Worm (Caenorhabditis elegans) whole organism, L2 larva: Measurements from ENCODE around the gene sma-6.

Experiments used
- C34F6.9 ChIP-seq: fragments of 150-350 bp; optimal IDR thresholded peaks from 2 replicates; lab custom pipeline; 2014; ENCODE audit warnings: missing biosample characterization, missing genetic modification characterization
- R02D3.7 ChIP-seq: fragments of 150-350 bp; optimal IDR thresholded peaks from 2 replicates; lab custom pipeline; 2014; ENCODE audit warnings: missing biosample characterization, missing genetic modification characterization
- ZK546.5 ChIP-seq: sonication (generic microtip); optimal IDR thresholded peaks from 2 replicates; lab custom pipeline; 2017; ENCODE audit warnings: missing biosample characterization, missing genetic modification characterization
- alr-1 ChIP-seq: fragments of 150-350 bp; optimal IDR thresholded peaks from 2 replicates; lab custom pipeline; 2014; ENCODE audit warnings: missing biosample characterization, missing genetic modification characterization
- aly-2 ChIP-seq: fragments of 150-350 bp; optimal IDR thresholded peaks from 2 replicates; lab custom pipeline; 2014; ENCODE audit warnings: missing biosample characterization, missing genetic modification characterization
- ama-1 ChIP-seq: fragments of 150-350 bp; optimal IDR thresholded peaks from 2 replicates; lab custom pipeline; 2018; ENCODE audit warnings: inconsistent platforms
- blmp-1 ChIP-seq: sonication (generic microtip); optimal IDR thresholded peaks from 2 replicates; lab custom pipeline; 2017; ENCODE audit warnings: missing genetic modification characterization, mild to moderate bottlenecking, missing compliant biosample characterization, antibody characterized with exemption, moderate library complexity; ENCODE audit not compliant: insufficient read depth
- ceh-16 ChIP-seq: fragments of 150-350 bp; optimal IDR thresholded peaks from 2 replicates; lab custom pipeline; 2014; ENCODE audit warnings: missing biosample characterization, missing genetic modification characterization
- crh-2 ChIP-seq: sonication (generic microtip); optimal IDR thresholded peaks from 2 replicates; lab custom pipeline; 2017; ENCODE audit warnings: missing biosample characterization, missing genetic modification characterization
- egl-27 ChIP-seq: sonication (generic microtip); optimal IDR thresholded peaks from 3 replicates; lab custom pipeline; 2017; ENCODE audit warnings: missing biosample characterization, missing genetic modification reagents, missing genetic modification characterization
- elt-3 ChIP-seq: sonication (generic microtip); optimal IDR thresholded peaks from 2 replicates; lab custom pipeline; 2017; ENCODE audit warnings: missing biosample characterization, missing genetic modification characterization
- fos-1 ChIP-seq: fragments of 150-350 bp; optimal IDR thresholded peaks from 2 replicates; lab custom pipeline; 2014; ENCODE audit warnings: missing biosample characterization, missing genetic modification characterization
- gmeb-1 ChIP-seq: fragments of 150-350 bp; optimal IDR thresholded peaks from 2 replicates; lab custom pipeline; 2014; ENCODE audit warnings: missing biosample characterization, missing genetic modification characterization
- lin-11 ChIP-seq: fragments of 150-350 bp; sonication (generic microtip); optimal IDR thresholded peaks from 2 replicates; lab custom pipeline; 2014; ENCODE audit warnings: missing biosample characterization, missing genetic modification characterization, inconsistent platforms, mixed read lengths
- lin-39 ChIP-seq: fragments of 150-350 bp; optimal IDR thresholded peaks from 2 replicates; lab custom pipeline; 2014; ENCODE audit warnings: missing biosample characterization, missing genetic modification reagents, missing genetic modification characterization
- lsy-2 ChIP-seq, 2 experiments: fragments of 150-350 bp in 1 of 2; sonication (generic microtip) in 1 of 2; optimal IDR thresholded peaks; 2 replicates each; lab custom pipeline; 2014 to 2017; ENCODE audit warnings: missing biosample characterization in 2 of 2, missing genetic modification characterization in 2 of 2
- mab-5 ChIP-seq: fragments of 150-350 bp; optimal IDR thresholded peaks from 2 replicates; lab custom pipeline; 2014; ENCODE audit warnings: missing biosample characterization, missing genetic modification characterization
- mbf-1 ChIP-seq: sonication (generic microtip); optimal IDR thresholded peaks from 2 replicates; lab custom pipeline; 2017; ENCODE audit warnings: missing biosample characterization, missing genetic modification characterization
- mdl-1 ChIP-seq, 2 experiments: fragments of 150-350 bp in 1 of 2; sonication (generic microtip) in 1 of 2; optimal IDR thresholded peaks; 2 replicates each; lab custom pipeline; 2017; ENCODE audit warnings: missing biosample characterization in 2 of 2, missing genetic modification characterization in 2 of 2
- nhr-10 ChIP-seq: sonication (generic microtip); optimal IDR thresholded peaks from 2 replicates; lab custom pipeline; 2017; ENCODE audit warnings: missing biosample characterization, missing genetic modification characterization
- nhr-11 ChIP-seq: fragments of 150-350 bp; optimal IDR thresholded peaks from 2 replicates; lab custom pipeline; 2014; ENCODE audit warnings: missing biosample characterization, missing genetic modification characterization
- nhr-12 ChIP-seq: fragments of 150-350 bp; optimal IDR thresholded peaks from 2 replicates; lab custom pipeline; 2014; ENCODE audit warnings: missing biosample characterization, missing genetic modification characterization
- nhr-129 ChIP-seq: fragments of 150-350 bp; optimal IDR thresholded peaks from 2 replicates; lab custom pipeline; 2014; ENCODE audit warnings: missing biosample characterization, missing genetic modification characterization
- nhr-21 ChIP-seq: fragments of 150-350 bp; optimal IDR thresholded peaks from 2 replicates; lab custom pipeline; 2014; ENCODE audit warnings: missing biosample characterization, missing genetic modification characterization
- nhr-23 ChIP-seq: fragments of 150-350 bp; optimal IDR thresholded peaks from 2 replicates; lab custom pipeline; 2014; ENCODE audit warnings: missing biosample characterization, missing genetic modification reagents, missing genetic modification characterization
- nhr-237 ChIP-seq: fragments of 150-350 bp; optimal IDR thresholded peaks from 2 replicates; lab custom pipeline; 2014; ENCODE audit warnings: missing biosample characterization, missing genetic modification characterization
- nhr-6 ChIP-seq: fragments of 150-350 bp; optimal IDR thresholded peaks from 2 replicates; lab custom pipeline; 2014; ENCODE audit warnings: missing biosample characterization, missing genetic modification characterization
- nhr-77 ChIP-seq: fragments of 150-350 bp; optimal IDR thresholded peaks from 2 replicates; lab custom pipeline; 2014; ENCODE audit warnings: missing biosample characterization, missing genetic modification characterization
- peb-1 ChIP-seq: fragments of 150-350 bp; optimal IDR thresholded peaks from 2 replicates; lab custom pipeline; 2014; ENCODE audit warnings: missing biosample characterization, missing genetic modification characterization
- sem-4 ChIP-seq: fragments of 150-350 bp; optimal IDR thresholded peaks from 2 replicates; lab custom pipeline; 2014; ENCODE audit warnings: missing biosample characterization, missing genetic modification reagents, missing genetic modification characterization
- skn-1 ChIP-seq: sonication (generic microtip); optimal IDR thresholded peaks from 2 replicates; lab custom pipeline; 2017; ENCODE audit warnings: missing biosample characterization, missing genetic modification characterization
- sma-3 ChIP-seq: sonication (generic microtip); optimal IDR thresholded peaks from 2 replicates; lab custom pipeline; 2016; ENCODE audit warnings: missing genetic modification reagents, missing genetic modification characterization, missing compliant biosample characterization
- sma-9 ChIP-seq, 2 experiments: fragments of 150-350 bp in 1 of 2; sonication (generic microtip) in 1 of 2; optimal IDR thresholded peaks; 2 replicates each; lab custom pipeline; 2014 to 2016; ENCODE audit warnings: missing genetic modification characterization in 2 of 2, mild to moderate bottlenecking in 1 of 2, missing biosample characterization in 1 of 2, missing compliant biosample characterization in 1 of 2, missing genetic modification reagents in 1 of 2, moderate library complexity in 1 of 2
- unc-62 ChIP-seq: fragments of 150-350 bp; optimal IDR thresholded peaks from 2 replicates; lab custom pipeline; 2014; ENCODE audit warnings: missing biosample characterization, missing genetic modification reagents, missing genetic modification characterization
- zag-1 ChIP-seq: fragments of 150-350 bp; optimal IDR thresholded peaks from 2 replicates; lab custom pipeline; 2014; ENCODE audit warnings: missing biosample characterization, missing genetic modification characterization
- ztf-1 ChIP-seq: fragments of 200-800 bp; sonication (Bioruptor generic); conservative IDR thresholded peaks from 2 replicates; pipeline ENCODE4 v1.3.6; 2022; ENCODE audit warnings: missing genetic modification characterization, missing compliant biosample characterization
- ztf-11 ChIP-seq: sonication (generic microtip); optimal IDR thresholded peaks from 2 replicates; lab custom pipeline; 2017; ENCODE audit warnings: missing biosample characterization, missing genetic modification characterization

Gene sma-6

DNA sequence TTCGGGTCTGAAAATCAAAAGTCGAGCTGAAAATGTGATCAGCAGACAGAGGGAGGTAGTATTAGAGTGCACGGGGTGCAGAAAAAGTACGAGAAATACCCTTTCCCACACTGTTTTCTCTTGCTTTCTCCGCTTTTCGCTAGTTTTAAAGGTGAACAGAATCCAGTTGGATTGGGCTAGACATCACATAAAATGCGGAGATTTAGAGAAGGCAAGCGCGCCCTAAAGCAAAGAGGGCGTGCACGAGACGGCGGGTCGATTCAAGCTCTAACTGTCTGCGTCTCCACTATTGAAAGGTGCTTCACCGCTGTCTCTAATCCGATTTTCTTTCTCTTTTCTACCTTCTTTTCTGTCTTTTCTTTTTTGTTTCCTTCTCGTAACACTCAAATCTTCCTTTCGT, 45.8 kb downstream of the sma-6 start (continued):
- TF ChIP-seq sma-9 (GFP tag; optimal IDR thresholded peaks at IDR 0.05; lab: Kevin White, UChicago): peak; percentile 90
- TF ChIP-seq sma-9 (tag; optimal IDR thresholded peaks at IDR 0.05; lab: Kevin White, UChicago): no peak
- TF ChIP-seq ceh-16: no peak
- TF ChIP-seq mbf-1 (tag; lab: Kevin White, UChicago): no peak
- no peak for TF ChIP-seq peb-1 (tag; lab: Kevin White, UChicago)
- peak; percentile 22 for TF ChIP-seq nhr-6
- no peak for TF ChIP-seq lin-39 (tag; lab: Kevin White, UChicago)
- TF ChIP-seq nhr-23: no peak
- TF ChIP-seq alr-1 (tag; lab: Kevin White, UChicago): no peak
- TF ChIP-seq nhr-129: peak; percentile 89
- peak; percentile 91 to 94 for TF ChIP-seq mdl-1 (tag; optimal IDR thresholded peaks at IDR 0.05; lab: Kevin White, UChicago)
- no peak for TF ChIP-seq nhr-77
- TF ChIP-seq crh-2 (tag; lab: Kevin White, UChicago): peak; percentile 88
- no peak for TF ChIP-seq nhr-10
- TF ChIP-seq aly-2 (tag; lab: Kevin White, UChicago): no peak
- TF ChIP-seq unc-62 (GFP tag; lab: Kevin White, UChicago): no peak
- TF ChIP-seq blmp-1: peak; percentile 92
- TF ChIP-seq R02D3.7 (tag; lab: Kevin White, UChicago): no peak
- TF ChIP-seq sem-4 (tag; lab: Kevin White, UChicago): no peak
- no peak for TF ChIP-seq ztf-1 (GFP tag; lab: Robert Waterston, UW)
- no peak for TF ChIP-seq nhr-12 (tag; lab: Kevin White, UChicago)
- TF ChIP-seq gmeb-1: peak; percentile 77
- no peak for TF ChIP-seq elt-3

DNA sequence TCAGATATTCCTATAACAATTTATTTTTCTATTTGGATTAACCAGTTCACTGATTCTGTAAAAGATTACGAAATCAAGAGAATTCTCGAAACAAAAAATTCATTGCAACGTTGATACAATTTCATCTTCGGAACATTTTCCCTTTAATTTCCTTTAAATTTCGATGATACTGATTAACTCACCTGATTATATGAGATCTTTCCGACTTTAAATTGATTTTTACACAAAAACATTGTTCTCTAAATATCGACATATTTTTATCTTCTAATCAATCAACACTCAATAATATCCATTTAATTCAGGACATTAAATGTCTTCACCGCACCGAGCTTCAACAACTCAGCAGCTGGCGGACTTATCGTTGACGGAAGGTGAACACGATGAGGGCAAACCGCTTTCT, 46.7 kb downstream of the sma-6 start, which contains the start of gene lin-23:
Gene lin-23, plus strand, starts transcription at position 301 of the 400 bp plus-strand sequence.
- no peak for TF ChIP-seq sma-9 (GFP tag; optimal IDR thresholded peaks at IDR 0.05; lab: Kevin White, UChicago)
- TF ChIP-seq sma-9 (tag; optimal IDR thresholded peaks at IDR 0.05; lab: Kevin White, UChicago): no peak
- TF ChIP-seq mab-5: no peak
- no peak for TF ChIP-seq mbf-1 (tag; lab: Kevin White, UChicago)
- no peak for TF ChIP-seq aly-2 (tag; lab: Kevin White, UChicago)
- no peak for TF ChIP-seq sma-3 (GFP tag; lab: Kevin White, UChicago)
- no peak for TF ChIP-seq nhr-129
- no peak for TF ChIP-seq gmeb-1
- no peak for TF ChIP-seq ama-1 (lab: Kevin White, UChicago)
- no peak for TF ChIP-seq nhr-23
- TF ChIP-seq, all 48 proteins: peak for 0

DNA sequence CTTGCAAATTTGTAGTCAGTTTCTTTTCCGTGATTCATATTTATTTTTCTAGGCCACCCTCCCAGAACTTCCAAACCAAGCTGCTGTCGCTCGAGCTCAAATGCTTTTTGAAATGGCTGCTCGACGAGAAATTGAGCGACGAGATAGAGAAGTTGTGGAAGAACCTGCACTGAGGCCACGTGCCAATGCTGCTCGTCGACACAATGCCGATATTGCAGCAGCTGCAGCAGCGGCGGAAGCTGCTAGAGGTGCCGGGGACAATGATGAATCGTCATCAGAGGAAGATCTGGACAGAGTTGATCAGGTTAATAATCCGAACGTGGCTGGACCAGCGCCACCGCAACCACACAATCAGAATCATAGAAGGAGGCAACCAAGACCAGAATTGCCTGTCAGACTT, 49.1 kb downstream of the sma-6 start:
- TF ChIP-seq egl-27 (no peak), zag-1 (no peak), crh-2 (tag; lab: Kevin White, UChicago) (no peak), nhr-21 (no peak), gmeb-1 (no peak), sma-9 (GFP tag; optimal IDR thresholded peaks at IDR 0.05; lab: Kevin White, UChicago) (no peak), sma-9 (tag; optimal IDR thresholded peaks at IDR 0.05; lab: Kevin White, UChicago) (no peak), nhr-23 (no peak), nhr-10 (no peak), nhr-237 (no peak), fos-1 (tag; lab: Kevin White, UChicago) (no peak)

DNA sequence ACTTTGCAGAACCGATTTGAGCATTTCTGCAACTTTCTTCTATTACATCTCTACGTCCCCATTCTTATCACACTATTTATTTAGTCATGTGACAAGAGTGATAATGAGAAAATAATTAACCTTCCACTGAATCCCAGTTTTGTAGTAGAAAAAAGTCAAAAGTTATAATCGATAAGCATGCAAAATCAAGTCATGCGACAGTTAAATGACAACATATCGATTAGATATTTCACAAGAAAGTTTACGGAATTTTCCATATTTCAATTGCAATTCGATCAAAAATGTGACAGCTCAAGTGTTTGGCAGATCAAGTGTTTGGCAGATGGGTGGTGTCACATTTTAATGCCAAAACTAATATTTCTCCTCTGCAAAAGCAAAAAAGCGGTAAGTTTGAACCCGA, 50.4 kb downstream of the sma-6 start:
- no peak for TF ChIP-seq ztf-1 (GFP tag; lab: Robert Waterston, UW)
- no peak for TF ChIP-seq peb-1 (tag; lab: Kevin White, UChicago)
- no peak for TF ChIP-seq nhr-237
- no peak for TF ChIP-seq mab-5
- no peak for TF ChIP-seq nhr-12 (tag; lab: Kevin White, UChicago)
- TF ChIP-seq sem-4 (tag; lab: Kevin White, UChicago): no peak
- no peak for TF ChIP-seq C34F6.9 (tag; lab: Kevin White, UChicago)
- TF ChIP-seq lsy-2 (tag; optimal IDR thresholded peaks at IDR 0.05; lab: Kevin White, UChicago): peak in 1 of 2 experiments; percentile 13
- no peak for TF ChIP-seq ZK546.5 (tag; lab: Kevin White, UChicago)
- peak; percentile 40 for TF ChIP-seq ama-1 (lab: Kevin White, UChicago)
- no peak for TF ChIP-seq nhr-77
- no peak for TF ChIP-seq elt-3
- TF ChIP-seq unc-62 (GFP tag; lab: Kevin White, UChicago): no peak
- peak; percentile 24 for TF ChIP-seq nhr-129
- no peak for TF ChIP-seq zag-1
- peak; percentile 43 for TF ChIP-seq fos-1 (tag; lab: Kevin White, UChicago)
- TF ChIP-seq gmeb-1: peak; percentile 18
- TF ChIP-seq skn-1 (tag; lab: Kevin White, UChicago): no peak
- peak; percentile 40 for TF ChIP-seq crh-2 (tag; lab: Kevin White, UChicago)
- TF ChIP-seq nhr-11 (tag; lab: Kevin White, UChicago): no peak
- TF ChIP-seq ztf-11 (tag; lab: Kevin White, UChicago): no peak
- TF ChIP-seq mdl-1 (tag; optimal IDR thresholded peaks at IDR 0.05; lab: Kevin White, UChicago): no peak
- TF ChIP-seq lin-11 (tag; lab: Kevin White, UChicago): no peak
